Fruit fly (Drosophila melanogaster): ENCODE measurements around the gene ImpE2.

Gene ImpE2

DNA sequence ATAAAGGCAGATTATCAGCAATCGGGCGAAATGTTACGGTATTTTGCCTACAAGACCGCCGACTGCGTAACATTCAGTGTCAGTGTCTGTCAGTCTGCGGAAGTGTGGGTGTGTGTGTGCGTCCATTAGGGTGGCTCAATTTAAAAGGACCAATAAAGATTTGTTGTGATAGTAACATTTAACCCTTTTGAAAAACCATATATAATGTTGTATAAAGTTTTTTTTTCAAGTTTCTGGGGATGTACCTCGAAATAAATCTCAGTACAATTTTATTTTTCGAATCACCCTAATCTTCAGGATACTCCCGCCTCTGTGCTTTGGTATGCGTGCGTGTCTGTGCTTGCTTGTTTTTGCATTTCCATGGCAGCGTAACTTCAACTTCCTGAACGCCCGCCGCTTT is 39.7 kb downstream of the ImpE2 start (continued):
- TF ChIP-seq MESR4 (GFP tag; optimal IDR thresholded peaks at IDR 0.05) (no peak), Fer2 (tag; optimal IDR thresholded peaks at IDR 0.05) (peak; percentile 72), CG42726 (GFP tag; IDR thresholded peaks at IDR 0.05; ENCODE audit: partially characterized antibody) (no peak), da (GFP tag; optimal IDR thresholded peaks at IDR 0.05) (no peak), CG10431 (GFP tag; optimal IDR thresholded peaks at IDR 0.05) (peak; percentile 12), schlank (tag; optimal IDR thresholded peaks at IDR 0.05) (peak; percentile 79), cad (GFP tag; optimal IDR thresholded peaks at IDR 0.05) (no peak), CG4360 (GFP tag; IDR thresholded peaks at IDR 0.05) (no peak), CG4730 (GFP tag; IDR thresholded peaks at IDR 0.05) (peak; percentile 34; the same call in 1 of the 2 replicates), wdn (GFP tag; IDR thresholded peaks at IDR 0.05) (peak; percentile 85), CG33557 (GFP tag; optimal IDR thresholded peaks at IDR 0.05) (no peak), vnd (GFP tag; IDR thresholded peaks at IDR 0.05; ENCODE audit: partially characterized antibody) (no peak), croc (GFP tag; conservative IDR thresholded peaks at IDR 0.05) (no peak), CG9727 (GFP tag; optimal IDR thresholded peaks at IDR 0.05) (peak; percentile 69), exex (tag; optimal IDR thresholded peaks at IDR 0.05) (peak; percentile 52), CG13424 (tag; optimal IDR thresholded peaks at IDR 0.05) (peak; percentile 82), CG3163 (GFP tag; optimal IDR thresholded peaks at IDR 0.05) (no peak), Rx (GFP tag; IDR thresholded peaks at IDR 0.05) (peak; percentile 69), lov (optimal IDR thresholded peaks at IDR 0.05) (no peak), lov (GFP tag; IDR thresholded peaks at IDR 0.05) (peak; percentile 68; the same call in 1 of the 3 replicates), D19A (tag; optimal IDR thresholded peaks at IDR 0.05) (peak; percentile 52), Xbp1 (GFP tag; optimal IDR thresholded peaks at IDR 0.05) (peak; percentile 61), psq (GFP tag; optimal IDR thresholded peaks at IDR 0.05) (no peak), CG10979 (tag; optimal IDR thresholded peaks at IDR 0.05) (peak; percentile 48), az2 (GFP tag; optimal IDR thresholded peaks at IDR 0.05) (peak; percentile 38), CG2889 (GFP tag; IDR thresholded peaks at IDR 0.05) (peak; percentile 63; the same call in 1 of the 3 replicates), CG17568 (GFP tag; optimal IDR thresholded peaks at IDR 0.05) (peak; percentile 91), jigr1 (GFP tag; IDR thresholded peaks at IDR 0.05) (no peak), CG15073 (GFP tag; optimal IDR thresholded peaks at IDR 0.05) (no peak), HHEX (GFP tag; optimal IDR thresholded peaks at IDR 0.05) (peak; percentile 78), Atf3 (GFP tag; optimal IDR thresholded peaks at IDR 0.05) (no peak), fu2 (GFP tag; optimal IDR thresholded peaks at IDR 0.05) (peak; percentile 63), Blimp-1 (GFP tag; optimal IDR thresholded peaks at IDR 0.05) (peak; percentile 58), CG3847 (GFP tag; IDR thresholded peaks at IDR 0.05) (peak; percentile 56), Lpt (GFP tag; optimal IDR thresholded peaks at IDR 0.05) (no peak), ato (GFP tag; IDR thresholded peaks at IDR 0.05; ENCODE audit: partially characterized antibody) (no peak), Ptx1 (GFP tag; IDR thresholded peaks at IDR 0.05) (peak; percentile 58), CG8290 (GFP tag; optimal IDR thresholded peaks at IDR 0.05) (no peak), CG8290 (tag; optimal IDR thresholded peaks at IDR 0.05) (peak in 1 of 2 experiments; percentile 46), luna (GFP tag; optimal IDR thresholded peaks at IDR 0.05) (peak; percentile 27), zen (tag; optimal IDR thresholded peaks at IDR 0.05) (peak; percentile 22), Mrtf (GFP tag; IDR thresholded peaks at IDR 0.05) (peak; percentile 49; the same call in 1 of the 3 replicates), cwo (GFP tag; optimal IDR thresholded peaks at IDR 0.05) (peak; percentile 85), CrebB (tag; optimal IDR thresholded peaks at IDR 0.05) (peak; percentile 81), sob (GFP tag; IDR thresholded peaks at IDR 0.05) (peak; percentile 71), sens-2 (GFP tag; IDR thresholded peaks at IDR 0.05) (no peak), tna (GFP tag; IDR thresholded peaks at IDR 0.05; ENCODE audit: partially characterized antibody) (no peak), crc (GFP tag; optimal IDR thresholded peaks at IDR 0.05) (peak; percentile 26), CG18476 (GFP tag; optimal IDR thresholded peaks at IDR 0.05) (peak; percentile 14)

All from whole organism, embryonic.